Worm (Caenorhabditis elegans): Measurements from ENCODE around the gene F52C9.5.

DNA sequence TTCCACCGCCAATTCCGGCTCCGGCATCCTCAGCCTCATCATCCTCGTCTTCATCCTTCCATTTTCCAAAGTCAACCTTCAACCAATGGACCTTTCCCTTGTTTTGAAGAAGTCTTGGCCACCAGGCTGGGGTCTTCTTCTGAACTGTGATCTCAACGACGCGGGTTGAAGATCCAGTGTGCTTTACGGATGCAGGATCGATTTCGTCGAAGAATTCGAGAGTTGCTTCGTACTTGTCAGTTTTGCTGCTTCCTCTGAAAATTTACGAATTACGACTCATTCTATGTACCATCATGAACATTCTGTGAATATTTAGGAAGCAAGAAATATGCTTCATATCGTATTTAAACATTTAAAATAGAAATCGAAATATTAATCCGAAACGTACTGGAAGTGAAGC lies 27.8 kb upstream of the F52C9.5 start:
- no peak for TF ChIP-seq flt-1 (GFP tag; IDR thresholded peaks at IDR 0.05)
- TF ChIP-seq T22C8.4 (GFP tag; IDR thresholded peaks at IDR 0.05): no peak
- TF ChIP-seq cog-1 (tag; optimal IDR thresholded peaks at IDR 0.05): no peak
- no peak for TF ChIP-seq ztf-29 (GFP tag; IDR thresholded peaks at IDR 0.05)
- no peak for TF ChIP-seq tab-1 (GFP tag; IDR thresholded peaks at IDR 0.05)
- no peak for TF ChIP-seq ztf-23 (GFP tag; IDR thresholded peaks at IDR 0.05)

Data from whole organism, midembryonic.